Worm (Caenorhabditis elegans): ENCODE measurements around the gene F44E5.15.
A peak's percentile ranks its signal among the peaks of the same experiment; 100 is the strongest.

Gene F44E5.15

DNA sequence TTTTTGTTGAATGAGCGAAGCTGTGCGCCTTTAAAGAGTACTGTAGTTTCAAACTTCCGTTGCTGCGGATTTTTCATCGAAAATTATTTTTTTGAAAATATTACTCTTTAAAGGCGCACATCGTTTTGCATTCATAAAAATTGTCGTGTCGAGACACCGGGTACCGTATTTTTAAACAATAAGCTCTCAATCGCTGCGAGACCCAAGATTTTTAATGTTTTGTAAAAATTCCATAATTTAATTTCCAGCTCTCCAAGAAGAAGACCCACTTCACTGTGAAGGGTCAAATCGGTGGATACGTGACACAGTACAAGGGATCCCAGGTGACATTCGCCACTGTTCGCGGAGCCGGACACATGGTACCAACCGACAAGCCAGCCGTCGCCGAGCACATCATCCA is 30.1 kb upstream of the F44E5.15 start:
- no peak for TF ChIP-seq skn-1 (tag; optimal IDR thresholded peaks at IDR 0.05)
- no peak for TF ChIP-seq egl-5 (tag; optimal IDR thresholded peaks at IDR 0.05)
- TF ChIP-seq nhr-25 (tag; optimal IDR thresholded peaks at IDR 0.05) = no peak
- TF ChIP-seq lin-39 (tag; optimal IDR thresholded peaks at IDR 0.05) = no peak
- TF ChIP-seq ztf-11 (tag; optimal IDR thresholded peaks at IDR 0.05) = no peak
- no peak for TF ChIP-seq eor-1 (tag; optimal IDR thresholded peaks at IDR 0.05)
- TF ChIP-seq fos-1 (tag; optimal IDR thresholded peaks at IDR 0.05) = no peak
- no peak for TF ChIP-seq aly-2 (tag; optimal IDR thresholded peaks at IDR 0.05)
- no peak for TF ChIP-seq tbx-2 (tag; optimal IDR thresholded peaks at IDR 0.05)
- no peak for TF ChIP-seq ceh-28 (tag; optimal IDR thresholded peaks at IDR 0.05)
- TF ChIP-seq nhr-12 (tag; optimal IDR thresholded peaks at IDR 0.05) = no peak

ce11 chrII:11746782-11747288 is 25.6 kb upstream of the F44E5.15 start:
- no peak for TF ChIP-seq elt-3 (tag; optimal IDR thresholded peaks at IDR 0.05)
- no peak for TF ChIP-seq mml-1 (tag; optimal IDR thresholded peaks at IDR 0.05)
- TF ChIP-seq jun-1 (tag; optimal IDR thresholded peaks at IDR 0.05) = no peak
- TF ChIP-seq zag-1 (tag; optimal IDR thresholded peaks at IDR 0.05) = peak; percentile 22
- TF ChIP-seq ceh-16 (tag; optimal IDR thresholded peaks at IDR 0.05) = no peak
- peak; percentile 47 for TF ChIP-seq tbx-2 (tag; optimal IDR thresholded peaks at IDR 0.05)
- TF ChIP-seq hmg-11 (tag; optimal IDR thresholded peaks at IDR 0.05) = peak; percentile 70
- peak; percentile 30 for TF ChIP-seq fkh-10 (GFP tag; optimal IDR thresholded peaks at IDR 0.05)
- peak; percentile 32 for TF ChIP-seq sea-2 (GFP tag; optimal IDR thresholded peaks at IDR 0.05)
- no peak for TF ChIP-seq daf-12 (tag; optimal IDR thresholded peaks at IDR 0.05)
- TF ChIP-seq nhr-28 (tag; optimal IDR thresholded peaks at IDR 0.05) = no peak
- peak; percentile 32 for TF ChIP-seq ceh-28 (tag; optimal IDR thresholded peaks at IDR 0.05)
- TF ChIP-seq ama-1 (optimal IDR thresholded peaks at IDR 0.05) = peak; percentile 69
- no peak for TF ChIP-seq nhr-12 (tag; optimal IDR thresholded peaks at IDR 0.05)
- peak; percentile 8 for TF ChIP-seq snpc-4 (tag; optimal IDR thresholded peaks at IDR 0.05)
- no peak for TF ChIP-seq unc-62 (GFP tag; optimal IDR thresholded peaks at IDR 0.05)
- peak; percentile 50 for TF ChIP-seq egl-5 (tag; optimal IDR thresholded peaks at IDR 0.05)
- no peak for TF ChIP-seq pqm-1 (tag; optimal IDR thresholded peaks at IDR 0.05)
- peak; percentile 24 for TF ChIP-seq lin-15B (tag; optimal IDR thresholded peaks at IDR 0.05)
- TF ChIP-seq egl-27 (tag; optimal IDR thresholded peaks at IDR 0.05) = peak; percentile 70
- TF ChIP-seq ZK546.5 (tag; optimal IDR thresholded peaks at IDR 0.05) = no peak
- TF ChIP-seq nfya-1 (tag; optimal IDR thresholded peaks at IDR 0.05; ENCODE audit: insufficient read depth) = peak; percentile 90
- no peak for TF ChIP-seq nhr-77 (tag; optimal IDR thresholded peaks at IDR 0.05)
- no peak for TF ChIP-seq fkh-2 (tag; optimal IDR thresholded peaks at IDR 0.05)
- no peak for TF ChIP-seq nhr-237 (tag; optimal IDR thresholded peaks at IDR 0.05)
- no peak for TF ChIP-seq nhr-43 (tag; optimal IDR thresholded peaks at IDR 0.05; ENCODE audit: poor library complexity, severe bottlenecking)
- TF ChIP-seq lsy-12 (tag; optimal IDR thresholded peaks at IDR 0.05) = peak; percentile 59
- TF ChIP-seq elt-1 (tag; optimal IDR thresholded peaks at IDR 0.05) = peak; percentile 4
- no peak for TF ChIP-seq nhr-67 (tag; optimal IDR thresholded peaks at IDR 0.05)
- TF ChIP-seq skn-1 (tag; optimal IDR thresholded peaks at IDR 0.05) = peak; percentile 9
- TF ChIP-seq mdl-1 (tag; optimal IDR thresholded peaks at IDR 0.05) = peak; percentile 15
- TF ChIP-seq ceh-82 (tag; optimal IDR thresholded peaks at IDR 0.05) = peak; percentile 53
- TF ChIP-seq R02D3.7 (tag; optimal IDR thresholded peaks at IDR 0.05) = no peak
- TF ChIP-seq lin-39 (tag; optimal IDR thresholded peaks at IDR 0.05) = peak; percentile 92
- no peak for TF ChIP-seq aly-2 (tag; optimal IDR thresholded peaks at IDR 0.05)

- no peak for TF ChIP-seq elt-1 (tag; optimal IDR thresholded peaks at IDR 0.05)
- peak; percentile 26 for TF ChIP-seq pha-4 (tag; optimal IDR thresholded peaks at IDR 0.05)
- no peak for TF ChIP-seq ceh-28 (tag; optimal IDR thresholded peaks at IDR 0.05)
- peak; percentile 1 for TF ChIP-seq nfya-1 (tag; optimal IDR thresholded peaks at IDR 0.05; ENCODE audit: insufficient read depth)
- no peak for TF ChIP-seq nhr-11 (tag; optimal IDR thresholded peaks at IDR 0.05)
- no peak for TF ChIP-seq nhr-12 (tag; optimal IDR thresholded peaks at IDR 0.05)
- TF ChIP-seq fkh-2 (tag; optimal IDR thresholded peaks at IDR 0.05) = no peak
Observed at ce11 chrII:11747889-11748288, 24.6 kb upstream of the F44E5.15 start.
